Fruit fly (Drosophila melanogaster) whole organism, embryonic: ENCODE measurements around the gene CG6688.
A peak's percentile ranks its signal among the peaks of the same experiment; 100 is the strongest.

Experiments used
- Adf1 ChIP-seq: fragments of 200-800 bp; sonication (Bioruptor generic); IDR thresholded peaks from 2 replicates; pipeline ENCODE4 v1.3.6; 2022; ENCODE audit warnings: missing biosample characterization, missing genetic modification characterization
- Atf6 ChIP-seq: fragments of 200-800 bp; sonication (Bioruptor generic); IDR thresholded peaks from 2 replicates; pipeline ENCODE4 v1.3.6; 2022; ENCODE audit warnings: missing biosample characterization, missing genetic modification characterization
- Bgb ChIP-seq: fragments of 200-800 bp; sonication (Bioruptor generic); IDR thresholded peaks from 2 replicates; pipeline ENCODE4 v1.3.6; 2022; ENCODE audit warnings: missing biosample characterization, missing genetic modification characterization; ENCODE audit not compliant: partially characterized antibody
- Bteb2 ChIP-seq: fragments of 200-800 bp; sonication (Bioruptor generic); optimal IDR thresholded peaks from 2 replicates; lab custom pipeline; 2016; ENCODE audit warnings: missing biosample characterization, missing genetic modification characterization
- CG10366 ChIP-seq: fragments of 200-800 bp; sonication (Bioruptor generic); IDR thresholded peaks from 2 replicates; pipeline ENCODE4 v1.3.6; 2022; ENCODE audit warnings: missing biosample characterization, missing genetic modification characterization
- CG10565 ChIP-seq: fragments of 200-800 bp; sonication (Bioruptor generic); optimal IDR thresholded peaks from 3 replicates; lab custom pipeline; 2016; ENCODE audit warnings: missing biosample characterization, mild to moderate bottlenecking, missing genetic modification characterization
- CG1233 ChIP-seq: fragments of 200-800 bp; sonication (Bioruptor generic); optimal IDR thresholded peaks from 4 replicates; lab custom pipeline; 2018; ENCODE audit warnings: missing biosample characterization, mild to moderate bottlenecking, missing genetic modification characterization
- CG12942 ChIP-seq: fragments of 200-800 bp; sonication (Bioruptor generic); optimal IDR thresholded peaks from 3 replicates; lab custom pipeline; 2016; ENCODE audit warnings: missing biosample characterization, missing genetic modification characterization
- CG13287 ChIP-seq: fragments of 200-800 bp; sonication (Bioruptor generic); IDR thresholded peaks from 2 replicates; pipeline ENCODE4 v1.3.6; 2022; ENCODE audit warnings: missing biosample characterization, missing genetic modification characterization; ENCODE audit not compliant: partially characterized antibody
- CG15011 ChIP-seq: fragments of 200-800 bp; sonication (Bioruptor generic); optimal IDR thresholded peaks from 3 replicates; lab custom pipeline; 2018; ENCODE audit warnings: missing biosample characterization, mild to moderate bottlenecking, missing genetic modification characterization
- CG15269 ChIP-seq: fragments of 200-800 bp; sonication (Bioruptor generic); optimal IDR thresholded peaks from 2 replicates; lab custom pipeline; 2018; ENCODE audit warnings: missing biosample characterization, mild to moderate bottlenecking, missing genetic modification characterization, moderate library complexity
- CG1603 ChIP-seq: fragments of 200-800 bp; sonication (Bioruptor generic); optimal IDR thresholded peaks from 2 replicates; lab custom pipeline; 2019; ENCODE audit warnings: missing biosample characterization, mild to moderate bottlenecking, missing genetic modification characterization, moderate library complexity
- CG16813 ChIP-seq: fragments of 200-800 bp; sonication (Bioruptor generic); IDR thresholded peaks from 3 replicates; pipeline ENCODE4 v1.3.6; 2022; ENCODE audit warnings: missing biosample characterization, missing genetic modification characterization; ENCODE audit not compliant: partially characterized antibody
- CG17802 ChIP-seq: fragments of 200-800 bp; sonication (Bioruptor generic); optimal IDR thresholded peaks from 2 replicates; lab custom pipeline; 2018; ENCODE audit warnings: missing biosample characterization, mild to moderate bottlenecking, missing genetic modification characterization, moderate library complexity
- CG18011 ChIP-seq: fragments of 200-800 bp; sonication (Bioruptor generic); optimal IDR thresholded peaks from 2 replicates; lab custom pipeline; 2017; ENCODE audit warnings: missing biosample characterization, missing genetic modification characterization, mild to moderate bottlenecking, moderate library complexity, missing genotype
- CG18764 ChIP-seq: fragments of 200-800 bp; sonication (Bioruptor generic); optimal IDR thresholded peaks from 3 replicates; lab custom pipeline; 2016; ENCODE audit warnings: missing biosample characterization, missing genetic modification characterization
- CG2199 ChIP-seq: fragments of 200-800 bp; sonication (Bioruptor generic); IDR thresholded peaks from 3 replicates; pipeline ENCODE4 v1.3.6; 2022; ENCODE audit warnings: missing biosample characterization, missing genetic modification characterization
- CG31224 ChIP-seq: fragments of 200-800 bp; sonication (Bioruptor generic); IDR thresholded peaks from 2 replicates; pipeline ENCODE4 v1.3.6; 2022; ENCODE audit warnings: missing biosample characterization, missing genetic modification characterization
- CG3163 ChIP-seq: fragments of 200-800 bp; sonication (Bioruptor generic); optimal IDR thresholded peaks from 3 replicates; lab custom pipeline; 2016; ENCODE audit warnings: missing biosample characterization, missing genetic modification characterization
- CG3281 ChIP-seq: fragments of 200-800 bp; sonication (Bioruptor generic); optimal IDR thresholded peaks from 3 replicates; lab custom pipeline; 2017; ENCODE audit warnings: missing biosample characterization, mild to moderate bottlenecking, missing genetic modification characterization
- CG3847 ChIP-seq: fragments of 200-800 bp; sonication (Bioruptor generic); IDR thresholded peaks from 2 replicates; pipeline ENCODE4 v1.3.6; 2022; ENCODE audit warnings: missing biosample characterization, missing genetic modification characterization
- CG6791 ChIP-seq: fragments of 200-800 bp; sonication (Bioruptor generic); IDR thresholded peaks from 3 replicates; pipeline ENCODE4 v1.3.6; 2022; ENCODE audit warnings: missing biosample characterization, missing genetic modification characterization; ENCODE audit not compliant: partially characterized antibody
- CG7928 ChIP-seq: fragments of 200-800 bp; sonication (Bioruptor generic); optimal IDR thresholded peaks from 2 replicates; lab custom pipeline; 2017; ENCODE audit warnings: missing biosample characterization, mild to moderate bottlenecking, missing genetic modification characterization
- CrebB ChIP-seq: fragments of 200-800 bp; sonication (Bioruptor generic); optimal IDR thresholded peaks from 3 replicates; lab custom pipeline; 2018; ENCODE audit warnings: missing biosample characterization, mild to moderate bottlenecking, missing genetic modification characterization
- GATAe ChIP-seq: fragments of 200-800 bp; sonication (Bioruptor generic); conservative IDR thresholded peaks from 2 replicates; pipeline ENCODE4 v1.3.6; 2022; ENCODE audit warnings: missing biosample characterization, missing genetic modification characterization
- Gug ChIP-seq: fragments of 200-800 bp; sonication (Bioruptor generic); IDR thresholded peaks from 4 replicates; pipeline ENCODE4 v1.3.6; 2022; ENCODE audit warnings: missing biosample characterization, missing genetic modification characterization
- Hand ChIP-seq: fragments of 200-800 bp; sonication (Bioruptor generic); optimal IDR thresholded peaks from 2 replicates; lab custom pipeline; 2017; ENCODE audit warnings: mild to moderate bottlenecking, missing biosample characterization, missing genetic modification reagents, missing genetic modification characterization
- Hr39 ChIP-seq: fragments of >200 bp; optimal IDR thresholded peaks from 2 replicates; lab custom pipeline; 2017
- Med ChIP-seq: fragments of 200-800 bp; sonication (Bioruptor generic); peaks from one replicate; lab custom pipeline; 2016; ENCODE audit warnings: missing biosample characterization, missing genetic modification characterization, mild to moderate bottlenecking, inconsistent platforms, moderate library complexity
- NC2α ChIP-seq: fragments of 200-800 bp; sonication (Bioruptor generic); optimal IDR thresholded peaks from 2 replicates; lab custom pipeline; 2016; ENCODE audit warnings: missing biosample characterization, missing genetic modification characterization
- Nf-YC ChIP-seq: fragments of 200-800 bp; optimal IDR thresholded peaks from 3 replicates; lab custom pipeline; 2019; ENCODE audit warnings: missing biosample characterization, mild to moderate bottlenecking, missing genetic modification characterization, moderate library complexity
- Pdp1 ChIP-seq, 2 experiments: fragments of 200-800 bp; sonication (Bioruptor generic); optimal IDR thresholded peaks; 3 replicates each; lab custom pipeline; 2016; ENCODE audit warnings: missing biosample characterization in 2 of 2, missing genetic modification characterization in 2 of 2, mild to moderate bottlenecking in 1 of 2, moderate library complexity in 1 of 2
- Poxn ChIP-seq: fragments of 200-800 bp; sonication (Bioruptor generic); IDR thresholded peaks from 2 replicates; pipeline ENCODE4 v1.3.6; 2022; ENCODE audit warnings: missing biosample characterization, missing genetic modification characterization
- Six4 ChIP-seq: fragments of 200-800 bp; sonication (Bioruptor generic); optimal IDR thresholded peaks from 2 replicates; lab custom pipeline; 2016; ENCODE audit warnings: missing biosample characterization, missing genetic modification characterization
- Sox100B ChIP-seq: fragments of 200-800 bp; sonication (Bioruptor generic); optimal IDR thresholded peaks from 3 replicates; lab custom pipeline; 2018; ENCODE audit warnings: missing biosample characterization, mild to moderate bottlenecking, missing genetic modification characterization
- Sox102F ChIP-seq: fragments of 200-800 bp; sonication (Bioruptor generic); optimal IDR thresholded peaks from 2 replicates; lab custom pipeline; 2018; ENCODE audit warnings: missing biosample characterization, mild to moderate bottlenecking, missing genetic modification characterization, moderate library complexity
- Xbp1 ChIP-seq: fragments of 200-800 bp; sonication (Bioruptor generic); optimal IDR thresholded peaks from 3 replicates; lab custom pipeline; 2016; ENCODE audit warnings: missing biosample characterization, mild to moderate bottlenecking, missing genetic modification characterization
- YL-1 ChIP-seq: fragments of 200-800 bp; sonication (Bioruptor generic); optimal IDR thresholded peaks from 3 replicates; lab custom pipeline; 2017; ENCODE audit warnings: missing biosample characterization, mild to moderate bottlenecking, missing genetic modification characterization
- abd-A ChIP-seq: fragments of 200-800 bp; sonication (Bioruptor generic); optimal IDR thresholded peaks from 3 replicates; lab custom pipeline; 2019; ENCODE audit warnings: missing biosample characterization, mild to moderate bottlenecking, missing genetic modification characterization, moderate library complexity
- az2 ChIP-seq: fragments of 200-800 bp; sonication (Bioruptor generic); optimal IDR thresholded peaks from 3 replicates; lab custom pipeline; 2016; ENCODE audit warnings: missing biosample characterization, missing genetic modification characterization
- bowl ChIP-seq: fragments of 200-800 bp; sonication (Bioruptor generic); IDR thresholded peaks from 2 replicates; pipeline ENCODE4 v1.3.6; 2022; ENCODE audit warnings: missing biosample characterization, missing genetic modification characterization
- chif ChIP-seq, 2 experiments: fragments of 200-800 bp; sonication (Bioruptor generic); optimal IDR thresholded peaks; 3 replicates each; lab custom pipeline; 2016; ENCODE audit warnings: missing biosample characterization in 2 of 2, missing genetic modification characterization in 2 of 2
- chinmo ChIP-seq: fragments of 200-800 bp; sonication (Bioruptor generic); IDR thresholded peaks from 4 replicates; pipeline ENCODE4 v1.3.6; 2022; ENCODE audit warnings: missing biosample characterization, missing genetic modification characterization; ENCODE audit not compliant: partially characterized antibody
- grn ChIP-seq: fragments of 200-800 bp; sonication (Bioruptor generic); optimal IDR thresholded peaks from 3 replicates; lab custom pipeline; 2017; ENCODE audit warnings: missing biosample characterization, missing genetic modification characterization
- gsb ChIP-seq: fragments of 200-800 bp; sonication (Bioruptor generic); IDR thresholded peaks from 2 replicates; pipeline ENCODE4 v1.3.6; 2022; ENCODE audit warnings: missing biosample characterization, missing genetic modification characterization
- inv ChIP-seq: fragments of 200-800 bp; sonication (Bioruptor generic); IDR thresholded peaks from 2 replicates; pipeline ENCODE4 v1.3.6; 2022; ENCODE audit warnings: missing biosample characterization, missing genetic modification characterization; ENCODE audit not compliant: partially characterized antibody
- klu ChIP-seq: fragments of 200-800 bp; sonication (Bioruptor generic); IDR thresholded peaks from 2 replicates; pipeline ENCODE4 v1.3.6; 2022; ENCODE audit warnings: missing biosample characterization, missing genetic modification characterization
- slp2 ChIP-seq: fragments of 200-800 bp; sonication (Bioruptor generic); optimal IDR thresholded peaks from 2 replicates; lab custom pipeline; 2016; ENCODE audit warnings: missing biosample characterization, missing genetic modification characterization
- sqz ChIP-seq: fragments of 200-800 bp; sonication (Bioruptor generic); optimal IDR thresholded peaks from 3 replicates; lab custom pipeline; 2018; ENCODE audit warnings: missing biosample characterization, mild to moderate bottlenecking, missing genetic modification characterization
- ssp ChIP-seq: fragments of 200-800 bp; sonication (Bioruptor generic); IDR thresholded peaks from 2 replicates; pipeline ENCODE4 v1.3.6; 2022; ENCODE audit warnings: missing biosample characterization, missing genetic modification characterization
- z ChIP-seq: fragments of 200-800 bp; sonication (Bioruptor generic); IDR thresholded peaks from 3 replicates; pipeline ENCODE4 v1.3.6; 2022; ENCODE audit warnings: missing biosample characterization, missing genetic modification characterization

Gene CG6688

dm6 chr3R:23048089-23048689 lies 36.0 kb downstream of the CG6688 start, which contains the start of gene CG17121:
CG17121 (minus strand) TSS chr3R:23048214.
- TF ChIP-seq bowl, result no peak
- TF ChIP-seq Nf-YC, result no peak
- TF ChIP-seq Poxn, result no peak
- no peak for TF ChIP-seq ssp (GFP tag; lab: Robert Waterston, UW)
- TF ChIP-seq CG31224 (GFP tag; lab: Robert Waterston, UW), result no peak
- no peak for TF ChIP-seq Sox102F (GFP tag; lab: Kevin White, UChicago)
- TF ChIP-seq gsb (GFP tag; lab: Robert Waterston, UW), result no peak
- no peak for TF ChIP-seq CG10366 (GFP tag; lab: Robert Waterston, UW)
- TF ChIP-seq Hand (GFP tag; lab: Kevin White, UChicago), result no peak
- TF ChIP-seq CG15269 (tag; lab: Kevin White, UChicago), result no peak
- TF ChIP-seq YL-1 (GFP tag; lab: Kevin White, UChicago), result no peak
- peak; percentile 80 for TF ChIP-seq abd-A (tag; lab: Kevin White, UChicago)
- TF ChIP-seq Med (GFP tag; lab: Kevin White, UChicago), result no peak
- no peak for TF ChIP-seq CG18011
- no peak for TF ChIP-seq Gug (GFP tag; lab: Robert Waterston, UW)
- no peak for TF ChIP-seq GATAe (GFP tag; lab: Robert Waterston, UW)
- no peak for TF ChIP-seq klu (GFP tag; lab: Robert Waterston, UW)
- TF ChIP-seq Atf6 (GFP tag; lab: Robert Waterston, UW), result no peak
- no peak for TF ChIP-seq CG1603 (tag; lab: Kevin White, UChicago)
- no peak for TF ChIP-seq Pdp1 (GFP tag; optimal IDR thresholded peaks at IDR 0.05; lab: Kevin White, UChicago)
- TF ChIP-seq CG1233, result no peak
- no peak for TF ChIP-seq Hr39 (lab: Kevin White, UChicago)
- no peak for TF ChIP-seq Xbp1 (GFP tag; lab: Kevin White, UChicago)
- TF ChIP-seq CG3163, result no peak
- no peak for TF ChIP-seq CG15011 (GFP tag; lab: Kevin White, UChicago)
- TF ChIP-seq chinmo (GFP tag; lab: Robert Waterston, UW), result peak; percentile 77; the same call in 1 of the 4 replicates
- peak; percentile 94 for TF ChIP-seq grn
- no peak for TF ChIP-seq slp2 (GFP tag; lab: Kevin White, UChicago)
- TF ChIP-seq az2 (GFP tag; lab: Kevin White, UChicago), result no peak
- no peak for TF ChIP-seq CG16813 (GFP tag; lab: Robert Waterston, UW)
- TF ChIP-seq inv (GFP tag; lab: Robert Waterston, UW), result no peak
- peak; percentile 49 for TF ChIP-seq sqz (GFP tag; lab: Kevin White, UChicago)
- peak; percentile 97 for TF ChIP-seq z (GFP tag; lab: Robert Waterston, UW)
- no peak for TF ChIP-seq CG3281
- no peak for TF ChIP-seq Six4 (GFP tag; lab: Kevin White, UChicago)
- 0 out of 3 replicates have a peak, but pooled peaks have one; percentile 9 for TF ChIP-seq CG2199 (GFP tag; lab: Robert Waterston, UW)
- TF ChIP-seq CG3847 (GFP tag; lab: Robert Waterston, UW), result no peak
- no peak for TF ChIP-seq chif (GFP tag; optimal IDR thresholded peaks at IDR 0.05; lab: Kevin White, UChicago)
- no peak for TF ChIP-seq Sox100B (GFP tag; lab: Kevin White, UChicago)
- TF ChIP-seq CG17802 (tag; lab: Kevin White, UChicago), result no peak
- no peak for TF ChIP-seq Bteb2 (GFP tag; lab: Kevin White, UChicago)
- TF ChIP-seq CG7928 (GFP tag; lab: Kevin White, UChicago), result no peak
- TF ChIP-seq NC2α (GFP tag; lab: Kevin White, UChicago), result no peak
- TF ChIP-seq CG18764 (GFP tag; lab: Kevin White, UChicago), result no peak
- no peak for TF ChIP-seq CrebB (tag; lab: Kevin White, UChicago)
- TF ChIP-seq CG10565 (GFP tag; lab: Kevin White, UChicago), result no peak
- TF ChIP-seq CG13287 (GFP tag; lab: Robert Waterston, UW), result peak; percentile 24; the same call in 1 of the 2 replicates
- TF ChIP-seq Bgb (GFP tag; lab: Robert Waterston, UW), result peak; percentile 18; the same call in 1 of the 2 replicates
- no peak for TF ChIP-seq CG12942 (GFP tag; lab: Kevin White, UChicago)
- TF ChIP-seq Adf1 (GFP tag; lab: Robert Waterston, UW), result no peak
- 0 out of 3 replicates have a peak, but pooled peaks have one; percentile 38 for TF ChIP-seq CG6791 (GFP tag; lab: Robert Waterston, UW)
